Fruit fly (Drosophila melanogaster) whole organism, prepupa: Measurements from ENCODE around the gene VhaAC39-2.

Experiments
- Blimp-1 ChIP-seq: fragments of 200-800 bp; sonication (Bioruptor generic); optimal IDR thresholded peaks from 3 replicates; lab custom pipeline; 2017; ENCODE audit warnings: missing biosample characterization, missing genetic modification characterization, mild to moderate bottlenecking, moderate library complexity, missing genetic modification reagents
- CG10631 ChIP-seq: fragments of 200-800 bp; sonication (Bioruptor generic); optimal IDR thresholded peaks from 2 replicates; lab custom pipeline; 2016; ENCODE audit warnings: missing biosample characterization, missing genetic modification characterization
- CG10669 ChIP-seq: fragments of 200-800 bp; sonication (Bioruptor generic); optimal IDR thresholded peaks from 3 replicates; lab custom pipeline; 2018; ENCODE audit warnings: missing biosample characterization, mild to moderate bottlenecking, missing genetic modification characterization, moderate library complexity
- CG11294 ChIP-seq: fragments of 200-800 bp; sonication (Bioruptor generic); IDR thresholded peaks from 2 replicates; pipeline ENCODE4 v1.3.6; 2022; ENCODE audit warnings: missing biosample characterization, missing genetic modification characterization
- CG11762 ChIP-seq: fragments of 200-800 bp; sonication (Bioruptor generic); optimal IDR thresholded peaks from 3 replicates; lab custom pipeline; 2016; ENCODE audit warnings: missing biosample characterization, missing genetic modification characterization; ENCODE audit not compliant: insufficient read depth
- CG15336 ChIP-seq: fragments of 200-800 bp; sonication (Bioruptor generic); IDR thresholded peaks from 2 replicates; pipeline ENCODE4 v1.3.6; 2022; ENCODE audit warnings: missing biosample characterization, missing genetic modification characterization
- CG1621 ChIP-seq: fragments of 200-800 bp; sonication (Bioruptor generic); optimal IDR thresholded peaks from 3 replicates; lab custom pipeline; 2018; ENCODE audit warnings: missing biosample characterization, mild to moderate bottlenecking, missing genetic modification characterization
- CG3032 ChIP-seq: fragments of 200-800 bp; optimal IDR thresholded peaks from 2 replicates; lab custom pipeline; 2019; ENCODE audit warnings: missing biosample characterization, mild to moderate bottlenecking, missing genetic modification characterization, moderate library complexity
- CG31627 ChIP-seq: fragments of 200-800 bp; sonication (Bioruptor generic); optimal IDR thresholded peaks from 3 replicates; lab custom pipeline; 2016; ENCODE audit warnings: missing biosample characterization, missing genetic modification characterization
- CG32006 ChIP-seq: fragments of 200-800 bp; sonication (Bioruptor generic); optimal IDR thresholded peaks from 3 replicates; lab custom pipeline; 2017; ENCODE audit warnings: missing biosample characterization, mild to moderate bottlenecking, missing genetic modification characterization
- CG34406 ChIP-seq: fragments of 200-800 bp; sonication (Bioruptor generic); optimal IDR thresholded peaks from 3 replicates; lab custom pipeline; 2016; ENCODE audit warnings: missing biosample characterization, missing genetic modification characterization
- CG3919 ChIP-seq: fragments of 200-800 bp; sonication (Bioruptor generic); optimal IDR thresholded peaks from 3 replicates; lab custom pipeline; 2016; ENCODE audit warnings: missing biosample characterization, missing genetic modification characterization
- CG4318 ChIP-seq: fragments of 200-800 bp; sonication (Bioruptor generic); optimal IDR thresholded peaks from 3 replicates; lab custom pipeline; 2017; ENCODE audit warnings: missing biosample characterization, mild to moderate bottlenecking, missing genetic modification characterization
- CG6163 ChIP-seq: fragments of 200-800 bp; sonication (Bioruptor generic); IDR thresholded peaks from 3 replicates; pipeline ENCODE4 v1.3.6; 2022; ENCODE audit warnings: missing biosample characterization, missing genetic modification characterization
- CG6276 ChIP-seq: fragments of 200-800 bp; sonication (Bioruptor generic); optimal IDR thresholded peaks from 2 replicates; lab custom pipeline; 2017; ENCODE audit warnings: missing biosample characterization, mild to moderate bottlenecking, missing genetic modification characterization
- CG6792 ChIP-seq: fragments of 200-800 bp; sonication (Bioruptor generic); optimal IDR thresholded peaks from 3 replicates; lab custom pipeline; 2016; ENCODE audit warnings: missing biosample characterization, missing genetic modification characterization
- CG6854 ChIP-seq: fragments of 200-800 bp; sonication (Bioruptor generic); optimal IDR thresholded peaks from 2 replicates; lab custom pipeline; 2017; ENCODE audit warnings: missing biosample characterization, mild to moderate bottlenecking, missing genetic modification characterization
- CG7368 ChIP-seq: fragments of 200-800 bp; sonication (Bioruptor generic); optimal IDR thresholded peaks from 3 replicates; lab custom pipeline; 2016; ENCODE audit warnings: missing biosample characterization, missing genetic modification characterization
- CG8119 ChIP-seq: fragments of 200-800 bp; sonication (Bioruptor generic); IDR thresholded peaks from 3 replicates; pipeline ENCODE4 v1.3.6; 2022; ENCODE audit warnings: missing biosample characterization, missing genetic modification characterization
- CG8319 ChIP-seq: fragments of 200-800 bp; sonication (Bioruptor generic); optimal IDR thresholded peaks from 3 replicates; lab custom pipeline; 2016; ENCODE audit warnings: missing biosample characterization, missing genetic modification characterization
- Eip75B ChIP-seq: fragments of 200-800 bp; sonication (Bioruptor generic); optimal IDR thresholded peaks from 3 replicates; lab custom pipeline; 2016; ENCODE audit warnings: missing biosample characterization, missing genetic modification characterization
- Eip78C ChIP-seq: fragments of 200-800 bp; sonication (Bioruptor generic); peaks from one replicate; lab custom pipeline; 2016; ENCODE audit warnings: missing biosample characterization, missing genetic modification characterization
- Eip93F ChIP-seq: fragments of 200-800 bp; sonication (Bioruptor generic); optimal IDR thresholded peaks from 2 replicates; lab custom pipeline; 2016; ENCODE audit warnings: missing biosample characterization, mild to moderate bottlenecking, missing genetic modification characterization
- Ets21C ChIP-seq: fragments of 200-800 bp; sonication (Bioruptor generic); optimal IDR thresholded peaks from 3 replicates; lab custom pipeline; 2016; ENCODE audit warnings: missing biosample characterization, missing genetic modification characterization
- Ets96B ChIP-seq: fragments of 200-800 bp; optimal IDR thresholded peaks from 2 replicates; lab custom pipeline; 2019; ENCODE audit warnings: missing biosample characterization, mild to moderate bottlenecking, missing genetic modification characterization, moderate library complexity
- Hr38 ChIP-seq: sonication (Bioruptor generic); optimal IDR thresholded peaks from 2 replicates; lab custom pipeline; 2016; ENCODE audit warnings: missing biosample characterization, missing genetic modification characterization
- Hr39 ChIP-seq: fragments of 200-800 bp; sonication (Bioruptor generic); optimal IDR thresholded peaks from 2 replicates; lab custom pipeline; 2016; ENCODE audit warnings: missing biosample characterization, missing genetic modification characterization
- Hr4 ChIP-seq: fragments of 200-800 bp; sonication (Bioruptor generic); optimal IDR thresholded peaks from 3 replicates; lab custom pipeline; 2016; ENCODE audit warnings: missing biosample characterization, missing genetic modification characterization
- Met ChIP-seq: fragments of 200-800 bp; sonication (Bioruptor generic); optimal IDR thresholded peaks from 3 replicates; lab custom pipeline; 2016; ENCODE audit warnings: missing biosample characterization, missing genetic modification characterization
- Smox ChIP-seq: fragments of 200-800 bp; sonication (Bioruptor generic); optimal IDR thresholded peaks from 3 replicates; lab custom pipeline; 2016; ENCODE audit warnings: missing biosample characterization, missing genetic modification characterization
- Sox102F ChIP-seq: fragments of 200-800 bp; sonication (Bioruptor generic); optimal IDR thresholded peaks from 2 replicates; lab custom pipeline; 2016; ENCODE audit warnings: missing biosample characterization, mild to moderate bottlenecking, missing genetic modification characterization
- Sox14 ChIP-seq: fragments of 200-800 bp; sonication (Bioruptor generic); optimal IDR thresholded peaks from 3 replicates; lab custom pipeline; 2016; ENCODE audit warnings: missing biosample characterization, missing genetic modification characterization
- Sox15 ChIP-seq: fragments of 200-800 bp; sonication (Bioruptor generic); optimal IDR thresholded peaks from 3 replicates; lab custom pipeline; 2016; ENCODE audit warnings: missing biosample characterization, missing genetic modification characterization
- achi ChIP-seq: fragments of 200-800 bp; sonication (Bioruptor generic); optimal IDR thresholded peaks from 3 replicates; lab custom pipeline; 2016; ENCODE audit warnings: missing biosample characterization, missing genetic modification characterization
- acj6 ChIP-seq: fragments of 200-800 bp; sonication (Bioruptor generic); optimal IDR thresholded peaks from 3 replicates; lab custom pipeline; 2016; ENCODE audit warnings: missing biosample characterization, missing genetic modification characterization
- cyc ChIP-seq: fragments of 200-800 bp; sonication (Bioruptor generic); optimal IDR thresholded peaks from 3 replicates; lab custom pipeline; 2016; ENCODE audit warnings: missing biosample characterization, missing genetic modification characterization
- dsx ChIP-seq: fragments of 200-800 bp; optimal IDR thresholded peaks from 3 replicates; lab custom pipeline; 2019; ENCODE audit warnings: missing biosample characterization, mild to moderate bottlenecking, missing genetic modification characterization, moderate library complexity; ENCODE audit not compliant: poor library complexity, severe bottlenecking
- eg ChIP-seq: fragments of 200-800 bp; sonication (Bioruptor generic); IDR thresholded peaks from 3 replicates; pipeline ENCODE4 v1.3.6; 2022; ENCODE audit warnings: missing biosample characterization, missing genetic modification characterization
- fd85E ChIP-seq: fragments of 200-800 bp; sonication (Bioruptor generic); optimal IDR thresholded peaks from 3 replicates; lab custom pipeline; 2016; ENCODE audit warnings: missing biosample characterization, missing genetic modification characterization
- fkh ChIP-seq: fragments of 200-800 bp; sonication (Bioruptor generic); optimal IDR thresholded peaks from 3 replicates; lab custom pipeline; 2017; ENCODE audit warnings: missing biosample characterization, mild to moderate bottlenecking, missing genetic modification characterization, moderate library complexity
- net ChIP-seq: fragments of 200-800 bp; sonication (Bioruptor generic); optimal IDR thresholded peaks from 3 replicates; lab custom pipeline; 2016; ENCODE audit warnings: missing biosample characterization, missing genetic modification characterization
- spab ChIP-seq: fragments of 200-800 bp; sonication (Bioruptor generic); optimal IDR thresholded peaks from 2 replicates; lab custom pipeline; 2017; ENCODE audit warnings: missing biosample characterization, mild to moderate bottlenecking, missing genetic modification characterization, missing genetic modification reagents
- ss ChIP-seq, 2 experiments: fragments of 200-800 bp; sonication (Bioruptor generic); optimal IDR thresholded peaks; 2 replicates in 1 of 2; 3 replicates in 1 of 2; lab custom pipeline; 2017 to 2018; ENCODE audit warnings: mild to moderate bottlenecking in 2 of 2, missing biosample characterization in 2 of 2, missing genetic modification characterization in 2 of 2, moderate library complexity in 1 of 2
- svp ChIP-seq: fragments of 200-800 bp; sonication (Bioruptor generic); peaks from one replicate; lab custom pipeline; 2016; ENCODE audit warnings: missing biosample characterization, missing genetic modification characterization
- vri ChIP-seq: fragments of 200-800 bp; sonication (Bioruptor generic); optimal IDR thresholded peaks from 3 replicates; lab custom pipeline; 2016; ENCODE audit warnings: missing biosample characterization, mild to moderate bottlenecking, missing genetic modification characterization

VhaAC39-2 gene

DNA sequence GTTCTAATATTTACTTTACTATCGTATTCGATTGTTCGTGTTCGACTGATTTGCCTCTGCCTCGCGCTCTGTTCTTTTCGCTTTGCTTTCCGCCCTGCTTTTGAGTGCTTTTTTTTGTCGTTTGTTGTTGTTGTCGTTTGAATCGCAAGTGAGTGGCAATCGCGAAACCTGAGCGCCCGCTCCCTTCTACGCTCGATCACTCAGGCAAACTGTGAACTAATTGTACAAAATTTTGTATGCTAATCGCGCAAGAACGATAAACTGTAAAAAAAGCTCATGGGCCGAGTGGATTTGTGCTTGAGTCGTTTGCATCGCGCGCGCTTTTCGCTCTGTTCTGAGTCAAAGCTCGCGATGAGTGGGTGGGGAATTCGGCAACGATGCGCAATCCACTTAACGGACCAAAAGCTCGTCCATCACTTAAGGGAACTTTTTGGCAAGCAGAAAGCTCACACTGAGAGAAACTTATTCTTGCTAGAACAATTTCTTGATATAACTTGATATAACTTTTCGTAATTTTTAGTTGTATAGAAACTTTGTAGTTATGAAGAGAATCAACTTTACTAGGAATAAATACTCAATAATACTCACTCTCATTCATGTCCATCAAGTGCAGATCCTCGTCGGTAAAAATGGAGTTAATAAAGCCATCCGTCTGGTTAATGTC, 32.1 kb upstream of the VhaAC39-2 start (continued):
- no peak for TF ChIP-seq fd85E
- TF ChIP-seq acj6 (GFP tag; lab: Kevin White, UChicago) = peak; percentile 21
- TF ChIP-seq CG6163 = 0 out of 3 replicates have a peak, but pooled peaks have one; percentile 20
- no peak for TF ChIP-seq CG34406 (GFP tag; lab: Kevin White, UChicago)
- no peak for TF ChIP-seq fkh (GFP tag; lab: Kevin White, UChicago)
- no peak for TF ChIP-seq Sox15 (GFP tag; lab: Kevin White, UChicago)
- peak; percentile 10 for TF ChIP-seq CG7368 (GFP tag; lab: Kevin White, UChicago)
- peak; percentile 23 for TF ChIP-seq CG6854
- TF ChIP-seq CG31627 (GFP tag; lab: Kevin White, UChicago) = peak; percentile 50
- TF ChIP-seq net (GFP tag; lab: Kevin White, UChicago) = peak; percentile 5
- peak; percentile 64 for TF ChIP-seq Met (GFP tag; lab: Kevin White, UChicago)
- peak; percentile 45; the same call in 2 of the 3 replicates for TF ChIP-seq eg (GFP tag; lab: Robert Waterston, UW)
- peak; percentile 43 for TF ChIP-seq cyc (GFP tag; lab: Kevin White, UChicago)
- peak; percentile 88 for TF ChIP-seq svp
- peak; percentile 58 for TF ChIP-seq Eip75B (GFP tag; lab: Kevin White, UChicago)
- TF ChIP-seq Sox102F (GFP tag; lab: Kevin White, UChicago) = peak; percentile 44
- no peak for TF ChIP-seq CG11762 (GFP tag; lab: Kevin White, UChicago)

- peak; percentile 64; the same call in 1 of the 2 replicates for TF ChIP-seq CG11294 (GFP tag; lab: Robert Waterston, UW)
- peak; percentile 100 for TF ChIP-seq dsx (GFP tag; lab: Kevin White, UChicago)
- TF ChIP-seq CG6163 = peak; percentile 89
- peak; percentile 78 for TF ChIP-seq CG15336 (GFP tag; lab: Robert Waterston, UW)
- peak; percentile 28 for TF ChIP-seq CG4318 (GFP tag; lab: Kevin White, UChicago)
- TF ChIP-seq CG31627 (GFP tag; lab: Kevin White, UChicago) = peak; percentile 91
- peak; percentile 73 for TF ChIP-seq CG32006
- peak; percentile 78 for TF ChIP-seq CG8319 (GFP tag; lab: Kevin White, UChicago)
- no peak for TF ChIP-seq Smox (GFP tag; lab: Kevin White, UChicago)
- TF ChIP-seq CG8119 = peak; percentile 62
- peak; percentile 81 for TF ChIP-seq CG10669 (GFP tag; lab: Kevin White, UChicago)
- TF ChIP-seq vri (GFP tag; lab: Kevin White, UChicago) = peak; percentile 83
- no peak for TF ChIP-seq Hr38 (GFP tag; lab: Kevin White, UChicago)
- peak; percentile 54 for TF ChIP-seq CG6276
- peak; percentile 87 for TF ChIP-seq cyc (GFP tag; lab: Kevin White, UChicago)
- peak; percentile 87 for TF ChIP-seq CG7368 (GFP tag; lab: Kevin White, UChicago)
- peak; percentile 70 for TF ChIP-seq CG6854
- peak; percentile 79 for TF ChIP-seq CG1621 (tag; lab: Kevin White, UChicago)
- TF ChIP-seq Ets96B (tag; lab: Kevin White, UChicago) = peak; percentile 87
- peak; percentile 76 for TF ChIP-seq CG3032 (tag; lab: Kevin White, UChicago)
- peak; percentile 78 for TF ChIP-seq net (GFP tag; lab: Kevin White, UChicago)
- TF ChIP-seq ss (GFP tag; optimal IDR thresholded peaks at IDR 0.05; lab: Kevin White, UChicago) = peak; percentile 34 to 76
- peak; percentile 93 for TF ChIP-seq Hr39 (GFP tag; lab: Kevin White, UChicago)
- TF ChIP-seq CG3919 (GFP tag; lab: Kevin White, UChicago) = peak; percentile 88
- TF ChIP-seq CG34406 (GFP tag; lab: Kevin White, UChicago) = peak; percentile 90
- peak; percentile 83 for TF ChIP-seq Ets21C (GFP tag; lab: Kevin White, UChicago)
- peak; percentile 79 for TF ChIP-seq CG10631
- peak; percentile 82 for TF ChIP-seq achi (GFP tag; lab: Kevin White, UChicago)
- peak; percentile 93 for TF ChIP-seq Sox102F (GFP tag; lab: Kevin White, UChicago)
- peak; percentile 50 for TF ChIP-seq Eip93F (GFP tag; lab: Kevin White, UChicago)
- TF ChIP-seq CG6792 (GFP tag; lab: Kevin White, UChicago) = peak; percentile 88
- TF ChIP-seq Blimp-1 = peak; percentile 71
- peak; percentile 97 for TF ChIP-seq Eip78C (GFP tag; lab: Kevin White, UChicago)
- TF ChIP-seq Sox14 (GFP tag; lab: Kevin White, UChicago) = peak; percentile 91
- peak; percentile 83 for TF ChIP-seq Hr4 (GFP tag; lab: Kevin White, UChicago)
- TF ChIP-seq spab = peak; percentile 71
These were observed 31.1 kb upstream of the VhaAC39-2 start for dm6 chr3R:23189958-23190900.
